Worm (Caenorhabditis elegans) whole organism, L2 larva: Measurements from ENCODE around the gene C02B8.12.

Source experiments
- ama-1 ChIP-seq: fragments of 150-350 bp; optimal IDR thresholded peaks from 2 replicates; lab custom pipeline; 2018; ENCODE audit warnings: inconsistent platforms
- ceh-16 ChIP-seq: fragments of 150-350 bp; optimal IDR thresholded peaks from 2 replicates; lab custom pipeline; 2014; ENCODE audit warnings: missing biosample characterization, missing genetic modification characterization
- elt-1 ChIP-seq: fragments of 150-350 bp; optimal IDR thresholded peaks from 2 replicates; lab custom pipeline; 2014; ENCODE audit warnings: missing biosample characterization, missing genetic modification characterization
- gmeb-1 ChIP-seq: fragments of 150-350 bp; optimal IDR thresholded peaks from 2 replicates; lab custom pipeline; 2014; ENCODE audit warnings: missing biosample characterization, missing genetic modification characterization
- lin-13 ChIP-seq: fragments of 150-350 bp; optimal IDR thresholded peaks from 2 replicates; lab custom pipeline; 2014; ENCODE audit warnings: missing biosample characterization, missing genetic modification reagents, missing genetic modification characterization
- lsy-2 ChIP-seq, 2 experiments: fragments of 150-350 bp in 1 of 2; sonication (generic microtip) in 1 of 2; optimal IDR thresholded peaks; 2 replicates each; lab custom pipeline; 2014 to 2017; ENCODE audit warnings: missing biosample characterization in 2 of 2, missing genetic modification characterization in 2 of 2
- nhr-12 ChIP-seq: fragments of 150-350 bp; optimal IDR thresholded peaks from 2 replicates; lab custom pipeline; 2014; ENCODE audit warnings: missing biosample characterization, missing genetic modification characterization
- nhr-23 ChIP-seq: fragments of 150-350 bp; optimal IDR thresholded peaks from 2 replicates; lab custom pipeline; 2014; ENCODE audit warnings: missing biosample characterization, missing genetic modification reagents, missing genetic modification characterization
- nhr-25 ChIP-seq: fragments of 150-350 bp; sonication (generic microtip); optimal IDR thresholded peaks from 3 replicates; lab custom pipeline; 2014; ENCODE audit warnings: missing biosample characterization, missing genetic modification characterization
- nhr-77 ChIP-seq: fragments of 150-350 bp; optimal IDR thresholded peaks from 2 replicates; lab custom pipeline; 2014; ENCODE audit warnings: missing biosample characterization, missing genetic modification characterization
- snpc-4 ChIP-seq: fragments of 150-350 bp; optimal IDR thresholded peaks from 2 replicates; lab custom pipeline; 2014; ENCODE audit warnings: missing biosample characterization, missing genetic modification characterization
- unc-62 ChIP-seq: fragments of 150-350 bp; optimal IDR thresholded peaks from 2 replicates; lab custom pipeline; 2014; ENCODE audit warnings: missing biosample characterization, missing genetic modification reagents, missing genetic modification characterization
- zag-1 ChIP-seq: fragments of 150-350 bp; optimal IDR thresholded peaks from 2 replicates; lab custom pipeline; 2014; ENCODE audit warnings: missing biosample characterization, missing genetic modification characterization
- ztf-11 ChIP-seq: sonication (generic microtip); optimal IDR thresholded peaks from 2 replicates; lab custom pipeline; 2017; ENCODE audit warnings: missing biosample characterization, missing genetic modification characterization

- TF ChIP-seq nhr-77 (tag; lab: Kevin White, UChicago) (no peak), lsy-2 (tag; optimal IDR thresholded peaks at IDR 0.05; lab: Kevin White, UChicago) (no peak), lin-13 (no peak), zag-1 (tag; lab: Kevin White, UChicago) (no peak), gmeb-1 (tag; lab: Kevin White, UChicago) (no peak), snpc-4 (tag; lab: Kevin White, UChicago) (no peak), unc-62 (GFP tag; lab: Kevin White, UChicago) (no peak), nhr-25 (tag; lab: Kevin White, UChicago) (no peak), ztf-11 (no peak), ceh-16 (tag; lab: Kevin White, UChicago) (no peak), ama-1 (lab: Kevin White, UChicago) (no peak), nhr-23 (no peak), nhr-12 (tag; lab: Kevin White, UChicago) (no peak), elt-1 (no peak)
These were observed 39.6 kb upstream of the C02B8.12 start, which contains the start of gene F22F1.3 for ce11 chrX:8162793-8163192.
